Worm (Caenorhabditis elegans): ENCODE results near the gene T25D10.4.

- TF ChIP-seq daf-12 (tag; optimal IDR thresholded peaks at IDR 0.05): no peak
- peak; percentile 92 for TF ChIP-seq nhr-25 (tag; optimal IDR thresholded peaks at IDR 0.05)
- TF ChIP-seq pha-4 (tag; optimal IDR thresholded peaks at IDR 0.05): peak; percentile 83
- no peak for TF ChIP-seq ama-1 (optimal IDR thresholded peaks at IDR 0.05)
- TF ChIP-seq nhr-237 (tag; optimal IDR thresholded peaks at IDR 0.05): no peak
- TF ChIP-seq elt-2 (tag; optimal IDR thresholded peaks at IDR 0.05): peak; percentile 70
- no peak for TF ChIP-seq ZK546.5 (tag; optimal IDR thresholded peaks at IDR 0.05)
- TF ChIP-seq eor-1 (tag; optimal IDR thresholded peaks at IDR 0.05): no peak
- peak; percentile 25 for TF ChIP-seq fkh-10 (GFP tag; optimal IDR thresholded peaks at IDR 0.05)
- TF ChIP-seq nhr-12 (tag; optimal IDR thresholded peaks at IDR 0.05): no peak
- no peak for TF ChIP-seq fkh-2 (tag; optimal IDR thresholded peaks at IDR 0.05)
- TF ChIP-seq unc-62 (GFP tag; optimal IDR thresholded peaks at IDR 0.05): no peak
- peak; percentile 5 for TF ChIP-seq nhr-11 (tag; optimal IDR thresholded peaks at IDR 0.05)
These were observed 40.0 kb downstream of the T25D10.4 start for ce11 chrII:6370110-6370509.
